Fruit fly (Drosophila melanogaster) whole organism, prepupa: ENCODE results near the gene Polr3E.

Experiments
- CG10669 ChIP-seq: fragments of 200-800 bp; sonication (Bioruptor generic); optimal IDR thresholded peaks from 3 replicates; lab custom pipeline; 2018; ENCODE audit warnings: missing biosample characterization, mild to moderate bottlenecking, missing genetic modification characterization, moderate library complexity
- CG11294 ChIP-seq: fragments of 200-800 bp; sonication (Bioruptor generic); IDR thresholded peaks from 2 replicates; pipeline ENCODE4 v1.3.6; 2022; ENCODE audit warnings: missing biosample characterization, missing genetic modification characterization
- CG15336 ChIP-seq: fragments of 200-800 bp; sonication (Bioruptor generic); IDR thresholded peaks from 2 replicates; pipeline ENCODE4 v1.3.6; 2022; ENCODE audit warnings: missing biosample characterization, missing genetic modification characterization
- CG1621 ChIP-seq: fragments of 200-800 bp; sonication (Bioruptor generic); optimal IDR thresholded peaks from 3 replicates; lab custom pipeline; 2018; ENCODE audit warnings: missing biosample characterization, mild to moderate bottlenecking, missing genetic modification characterization
- CG16779 ChIP-seq: fragments of 200-800 bp; sonication (Bioruptor generic); optimal IDR thresholded peaks from 3 replicates; lab custom pipeline; 2017; ENCODE audit warnings: missing biosample characterization, mild to moderate bottlenecking, missing genetic modification characterization
- CG3032 ChIP-seq: fragments of 200-800 bp; optimal IDR thresholded peaks from 2 replicates; lab custom pipeline; 2019; ENCODE audit warnings: missing biosample characterization, mild to moderate bottlenecking, missing genetic modification characterization, moderate library complexity
- CG31627 ChIP-seq: fragments of 200-800 bp; sonication (Bioruptor generic); optimal IDR thresholded peaks from 3 replicates; lab custom pipeline; 2016; ENCODE audit warnings: missing biosample characterization, missing genetic modification characterization
- CG32006 ChIP-seq: fragments of 200-800 bp; sonication (Bioruptor generic); optimal IDR thresholded peaks from 3 replicates; lab custom pipeline; 2017; ENCODE audit warnings: missing biosample characterization, mild to moderate bottlenecking, missing genetic modification characterization
- CG34406 ChIP-seq: fragments of 200-800 bp; sonication (Bioruptor generic); optimal IDR thresholded peaks from 3 replicates; lab custom pipeline; 2016; ENCODE audit warnings: missing biosample characterization, missing genetic modification characterization
- CG3919 ChIP-seq: fragments of 200-800 bp; sonication (Bioruptor generic); optimal IDR thresholded peaks from 3 replicates; lab custom pipeline; 2016; ENCODE audit warnings: missing biosample characterization, missing genetic modification characterization
- CG4318 ChIP-seq: fragments of 200-800 bp; sonication (Bioruptor generic); optimal IDR thresholded peaks from 3 replicates; lab custom pipeline; 2017; ENCODE audit warnings: missing biosample characterization, mild to moderate bottlenecking, missing genetic modification characterization
- CG6276 ChIP-seq: fragments of 200-800 bp; sonication (Bioruptor generic); optimal IDR thresholded peaks from 2 replicates; lab custom pipeline; 2017; ENCODE audit warnings: missing biosample characterization, mild to moderate bottlenecking, missing genetic modification characterization
- CG6808 ChIP-seq: fragments of 200-800 bp; sonication (Bioruptor generic); optimal IDR thresholded peaks from 3 replicates; lab custom pipeline; 2017; ENCODE audit warnings: missing biosample characterization, missing genetic modification characterization, mild to moderate bottlenecking, moderate library complexity, missing genetic modification reagents
- CG8119 ChIP-seq: fragments of 200-800 bp; sonication (Bioruptor generic); IDR thresholded peaks from 3 replicates; pipeline ENCODE4 v1.3.6; 2022; ENCODE audit warnings: missing biosample characterization, missing genetic modification characterization
- CG8319 ChIP-seq: fragments of 200-800 bp; sonication (Bioruptor generic); optimal IDR thresholded peaks from 3 replicates; lab custom pipeline; 2016; ENCODE audit warnings: missing biosample characterization, missing genetic modification characterization
- CG8632 ChIP-seq: fragments of 200-800 bp; sonication (Bioruptor generic); optimal IDR thresholded peaks from 3 replicates; lab custom pipeline; 2016; ENCODE audit warnings: missing biosample characterization, missing genetic modification characterization
- CG9139 ChIP-seq: fragments of 200-800 bp; sonication (Bioruptor generic); optimal IDR thresholded peaks from 3 replicates; lab custom pipeline; 2017; ENCODE audit warnings: missing biosample characterization, mild to moderate bottlenecking, missing genetic modification characterization
- Eip75B ChIP-seq: fragments of 200-800 bp; sonication (Bioruptor generic); optimal IDR thresholded peaks from 3 replicates; lab custom pipeline; 2016; ENCODE audit warnings: missing biosample characterization, missing genetic modification characterization
- Eip78C ChIP-seq: fragments of 200-800 bp; sonication (Bioruptor generic); peaks from one replicate; lab custom pipeline; 2016; ENCODE audit warnings: missing biosample characterization, missing genetic modification characterization
- Ets96B ChIP-seq: fragments of 200-800 bp; optimal IDR thresholded peaks from 2 replicates; lab custom pipeline; 2019; ENCODE audit warnings: missing biosample characterization, mild to moderate bottlenecking, missing genetic modification characterization, moderate library complexity
- Gug ChIP-seq: fragments of 200-800 bp; sonication (Bioruptor generic); IDR thresholded peaks from 2 replicates; pipeline ENCODE4 v1.3.6; 2022; ENCODE audit warnings: missing biosample characterization, missing genetic modification characterization
- Hr39 ChIP-seq: fragments of 200-800 bp; sonication (Bioruptor generic); optimal IDR thresholded peaks from 2 replicates; lab custom pipeline; 2016; ENCODE audit warnings: missing biosample characterization, missing genetic modification characterization
- Hr4 ChIP-seq: fragments of 200-800 bp; sonication (Bioruptor generic); optimal IDR thresholded peaks from 3 replicates; lab custom pipeline; 2016; ENCODE audit warnings: missing biosample characterization, missing genetic modification characterization
- Met ChIP-seq: fragments of 200-800 bp; sonication (Bioruptor generic); optimal IDR thresholded peaks from 3 replicates; lab custom pipeline; 2016; ENCODE audit warnings: missing biosample characterization, missing genetic modification characterization
- OdsH ChIP-seq: fragments of 200-800 bp; sonication (Bioruptor generic); optimal IDR thresholded peaks from 3 replicates; lab custom pipeline; 2016; ENCODE audit warnings: missing biosample characterization, missing genetic modification characterization
- Smox ChIP-seq: fragments of 200-800 bp; sonication (Bioruptor generic); optimal IDR thresholded peaks from 3 replicates; lab custom pipeline; 2016; ENCODE audit warnings: missing biosample characterization, missing genetic modification characterization
- Sox14 ChIP-seq: fragments of 200-800 bp; sonication (Bioruptor generic); optimal IDR thresholded peaks from 3 replicates; lab custom pipeline; 2016; ENCODE audit warnings: missing biosample characterization, missing genetic modification characterization
- achi ChIP-seq: fragments of 200-800 bp; sonication (Bioruptor generic); optimal IDR thresholded peaks from 3 replicates; lab custom pipeline; 2016; ENCODE audit warnings: missing biosample characterization, missing genetic modification characterization
- dsx ChIP-seq: fragments of 200-800 bp; optimal IDR thresholded peaks from 3 replicates; lab custom pipeline; 2019; ENCODE audit warnings: missing biosample characterization, mild to moderate bottlenecking, missing genetic modification characterization, moderate library complexity; ENCODE audit not compliant: poor library complexity, severe bottlenecking
- eg ChIP-seq: fragments of 200-800 bp; sonication (Bioruptor generic); IDR thresholded peaks from 3 replicates; pipeline ENCODE4 v1.3.6; 2022; ENCODE audit warnings: missing biosample characterization, missing genetic modification characterization
- esn ChIP-seq: fragments of 200-800 bp; sonication (Bioruptor generic); optimal IDR thresholded peaks from 2 replicates; lab custom pipeline; 2016; ENCODE audit warnings: missing biosample characterization, mild to moderate bottlenecking, missing genetic modification characterization, moderate library complexity
- fd85E ChIP-seq: fragments of 200-800 bp; sonication (Bioruptor generic); optimal IDR thresholded peaks from 3 replicates; lab custom pipeline; 2016; ENCODE audit warnings: missing biosample characterization, missing genetic modification characterization
- lz ChIP-seq: fragments of 200-800 bp; sonication (Bioruptor generic); optimal IDR thresholded peaks from 3 replicates; lab custom pipeline; 2016; ENCODE audit warnings: missing biosample characterization, missing genetic modification characterization
- net ChIP-seq: fragments of 200-800 bp; sonication (Bioruptor generic); optimal IDR thresholded peaks from 3 replicates; lab custom pipeline; 2016; ENCODE audit warnings: missing biosample characterization, missing genetic modification characterization
- pdm3 ChIP-seq: fragments of 200-800 bp; sonication (Bioruptor generic); optimal IDR thresholded peaks from 3 replicates; lab custom pipeline; 2016; ENCODE audit warnings: missing biosample characterization, missing genetic modification characterization
- salr ChIP-seq, 2 experiments: fragments of 200-800 bp; sonication (Bioruptor generic); optimal IDR thresholded peaks; 3 replicates each; lab custom pipeline; 2016 to 2018; ENCODE audit warnings: missing biosample characterization in 2 of 2, missing genetic modification characterization in 2 of 2, mild to moderate bottlenecking in 1 of 2
- ss ChIP-seq, 2 experiments: fragments of 200-800 bp; sonication (Bioruptor generic); optimal IDR thresholded peaks; 2 replicates in 1 of 2; 3 replicates in 1 of 2; lab custom pipeline; 2017 to 2018; ENCODE audit warnings: mild to moderate bottlenecking in 2 of 2, missing biosample characterization in 2 of 2, missing genetic modification characterization in 2 of 2, moderate library complexity in 1 of 2
- svp ChIP-seq: fragments of 200-800 bp; sonication (Bioruptor generic); peaks from one replicate; lab custom pipeline; 2016; ENCODE audit warnings: missing biosample characterization, missing genetic modification characterization

The Polr3E gene

dm6 chr3L:21047037-21047436 is 15.4 kb downstream of the Polr3E start (continued):
- TF ChIP-seq CG4318 (GFP tag; lab: Kevin White, UChicago) (no peak), CG1621 (tag; lab: Kevin White, UChicago) (no peak), dsx (GFP tag; lab: Kevin White, UChicago) (peak; percentile 23), CG6276 (GFP tag; lab: Kevin White, UChicago) (peak; percentile 21), esn (GFP tag; lab: Kevin White, UChicago) (peak; percentile 31), Ets96B (tag; lab: Kevin White, UChicago) (peak; percentile 45), Eip75B (no peak), Gug (no peak), CG31627 (GFP tag; lab: Kevin White, UChicago) (no peak), CG8319 (GFP tag; lab: Kevin White, UChicago) (no peak), fd85E (GFP tag; lab: Kevin White, UChicago) (no peak), CG10669 (peak; percentile 6), eg (GFP tag; lab: Robert Waterston, UW) (peak; percentile 60; the same call in 1 of the 3 replicates), Hr4 (GFP tag; lab: Kevin White, UChicago) (peak; percentile 22), CG11294 (GFP tag; lab: Robert Waterston, UW) (no peak)

- TF ChIP-seq eg (GFP tag; lab: Robert Waterston, UW) (no peak), Eip78C (GFP tag; lab: Kevin White, UChicago) (peak; percentile 68)
Observed at dm6 chr3L:21047734-21048657, 16.4 kb downstream of the Polr3E start.

DNA sequence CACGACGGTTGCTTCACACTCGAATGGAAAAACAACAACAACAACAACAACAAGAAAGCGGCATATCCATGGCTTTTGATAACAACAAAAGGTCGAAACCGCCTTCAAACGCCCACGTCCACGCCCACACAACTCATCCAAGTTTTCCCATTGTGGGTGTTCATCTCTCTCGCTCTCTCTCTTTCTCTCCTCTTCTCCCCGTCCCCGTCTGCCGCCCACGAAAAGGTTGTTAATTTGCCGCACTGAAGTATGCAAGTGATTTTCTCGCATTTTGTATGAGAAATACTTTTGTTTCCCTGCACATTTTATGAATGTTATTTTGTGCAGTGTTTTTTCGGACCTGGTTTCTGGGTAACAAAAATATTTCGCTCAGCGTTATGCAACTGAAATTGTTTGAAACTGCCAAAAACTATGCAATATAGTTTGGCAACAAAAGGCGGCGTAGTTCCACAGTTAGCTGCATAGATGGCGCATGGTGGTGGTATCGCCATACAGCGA is 17.8 kb downstream of the Polr3E start:
- TF ChIP-seq achi (GFP tag; lab: Kevin White, UChicago): peak; percentile 4
- peak; percentile 34 for TF ChIP-seq CG31627 (GFP tag; lab: Kevin White, UChicago)
- peak; percentile 21 for TF ChIP-seq CG3032 (tag; lab: Kevin White, UChicago)
- TF ChIP-seq esn (GFP tag; lab: Kevin White, UChicago): peak; percentile 39
- peak; percentile 54 for TF ChIP-seq CG3919
- TF ChIP-seq CG34406 (GFP tag; lab: Kevin White, UChicago): peak; percentile 20
- TF ChIP-seq Met (GFP tag; lab: Kevin White, UChicago): peak; percentile 23
- no peak for TF ChIP-seq CG11294 (GFP tag; lab: Robert Waterston, UW)
- TF ChIP-seq Smox (GFP tag; lab: Kevin White, UChicago): peak; percentile 31
- no peak for TF ChIP-seq Hr4 (GFP tag; lab: Kevin White, UChicago)
- no peak for TF ChIP-seq OdsH (GFP tag; lab: Kevin White, UChicago)
- no peak for TF ChIP-seq Hr39 (GFP tag; lab: Kevin White, UChicago)
- no peak for TF ChIP-seq CG8319 (GFP tag; lab: Kevin White, UChicago)
- peak; percentile 50 for TF ChIP-seq svp (GFP tag; lab: Kevin White, UChicago)
- no peak for TF ChIP-seq CG32006 (GFP tag; lab: Kevin White, UChicago)
- peak; percentile 45; the same call in 1 of the 2 replicates for TF ChIP-seq CG15336 (GFP tag; lab: Robert Waterston, UW)
- peak; percentile 30 for TF ChIP-seq pdm3 (GFP tag; lab: Kevin White, UChicago)
- TF ChIP-seq CG9139 (GFP tag; lab: Kevin White, UChicago): no peak
- TF ChIP-seq Sox14 (GFP tag; lab: Kevin White, UChicago): peak; percentile 61
- no peak for TF ChIP-seq CG8632
- no peak for TF ChIP-seq ss (GFP tag; optimal IDR thresholded peaks at IDR 0.05; lab: Kevin White, UChicago)
- TF ChIP-seq net: peak; percentile 56
- peak; percentile 34 for TF ChIP-seq lz (GFP tag; lab: Kevin White, UChicago)
- peak in 1 of 2 experiments; percentile 19 for TF ChIP-seq salr (GFP tag; optimal IDR thresholded peaks at IDR 0.05; lab: Kevin White, UChicago)
- peak; percentile 62 for TF ChIP-seq dsx (GFP tag; lab: Kevin White, UChicago)
- TF ChIP-seq CG6808 (GFP tag; lab: Kevin White, UChicago): no peak
- peak; percentile 25; the same call in 2 of the 3 replicates for TF ChIP-seq CG8119
- peak; percentile 46 for TF ChIP-seq Eip75B
- TF ChIP-seq Eip78C (GFP tag; lab: Kevin White, UChicago): peak; percentile 79
- TF ChIP-seq CG6276 (GFP tag; lab: Kevin White, UChicago): no peak
- TF ChIP-seq CG16779 (tag; lab: Kevin White, UChicago): peak; percentile 29
